Fruit fly (Drosophila melanogaster) whole organism, prepupa: Measurements from ENCODE around the gene CG4073.

Source experiments
- Blimp-1 ChIP-seq: fragments of 200-800 bp; sonication (Bioruptor generic); optimal IDR thresholded peaks from 3 replicates; lab custom pipeline; 2017; ENCODE audit warnings: missing biosample characterization, missing genetic modification characterization, mild to moderate bottlenecking, moderate library complexity, missing genetic modification reagents
- CG11294 ChIP-seq: fragments of 200-800 bp; sonication (Bioruptor generic); IDR thresholded peaks from 2 replicates; pipeline ENCODE4 v1.3.6; 2022; ENCODE audit warnings: missing biosample characterization, missing genetic modification characterization
- CG15336 ChIP-seq: fragments of 200-800 bp; sonication (Bioruptor generic); IDR thresholded peaks from 2 replicates; pipeline ENCODE4 v1.3.6; 2022; ENCODE audit warnings: missing biosample characterization, missing genetic modification characterization
- CG16779 ChIP-seq: fragments of 200-800 bp; sonication (Bioruptor generic); optimal IDR thresholded peaks from 3 replicates; lab custom pipeline; 2017; ENCODE audit warnings: missing biosample characterization, mild to moderate bottlenecking, missing genetic modification characterization
- CG3032 ChIP-seq: fragments of 200-800 bp; optimal IDR thresholded peaks from 2 replicates; lab custom pipeline; 2019; ENCODE audit warnings: missing biosample characterization, mild to moderate bottlenecking, missing genetic modification characterization, moderate library complexity
- CG32006 ChIP-seq: fragments of 200-800 bp; sonication (Bioruptor generic); optimal IDR thresholded peaks from 3 replicates; lab custom pipeline; 2017; ENCODE audit warnings: missing biosample characterization, mild to moderate bottlenecking, missing genetic modification characterization
- CG34406 ChIP-seq: fragments of 200-800 bp; sonication (Bioruptor generic); optimal IDR thresholded peaks from 3 replicates; lab custom pipeline; 2016; ENCODE audit warnings: missing biosample characterization, missing genetic modification characterization
- CG3919 ChIP-seq: fragments of 200-800 bp; sonication (Bioruptor generic); optimal IDR thresholded peaks from 3 replicates; lab custom pipeline; 2016; ENCODE audit warnings: missing biosample characterization, missing genetic modification characterization
- CG6163 ChIP-seq: fragments of 200-800 bp; sonication (Bioruptor generic); IDR thresholded peaks from 3 replicates; pipeline ENCODE4 v1.3.6; 2022; ENCODE audit warnings: missing biosample characterization, missing genetic modification characterization
- CG6276 ChIP-seq: fragments of 200-800 bp; sonication (Bioruptor generic); optimal IDR thresholded peaks from 2 replicates; lab custom pipeline; 2017; ENCODE audit warnings: missing biosample characterization, mild to moderate bottlenecking, missing genetic modification characterization
- CG6792 ChIP-seq: fragments of 200-800 bp; sonication (Bioruptor generic); optimal IDR thresholded peaks from 3 replicates; lab custom pipeline; 2016; ENCODE audit warnings: missing biosample characterization, missing genetic modification characterization
- CG6808 ChIP-seq: fragments of 200-800 bp; sonication (Bioruptor generic); optimal IDR thresholded peaks from 3 replicates; lab custom pipeline; 2017; ENCODE audit warnings: missing biosample characterization, missing genetic modification characterization, mild to moderate bottlenecking, moderate library complexity, missing genetic modification reagents
- CG8119 ChIP-seq: fragments of 200-800 bp; sonication (Bioruptor generic); IDR thresholded peaks from 3 replicates; pipeline ENCODE4 v1.3.6; 2022; ENCODE audit warnings: missing biosample characterization, missing genetic modification characterization
- CG9139 ChIP-seq: fragments of 200-800 bp; sonication (Bioruptor generic); optimal IDR thresholded peaks from 3 replicates; lab custom pipeline; 2017; ENCODE audit warnings: missing biosample characterization, mild to moderate bottlenecking, missing genetic modification characterization
- Eip75B ChIP-seq: fragments of 200-800 bp; sonication (Bioruptor generic); optimal IDR thresholded peaks from 3 replicates; lab custom pipeline; 2016; ENCODE audit warnings: missing biosample characterization, missing genetic modification characterization
- Eip78C ChIP-seq: fragments of 200-800 bp; sonication (Bioruptor generic); peaks from one replicate; lab custom pipeline; 2016; ENCODE audit warnings: missing biosample characterization, missing genetic modification characterization
- Ets96B ChIP-seq: fragments of 200-800 bp; optimal IDR thresholded peaks from 2 replicates; lab custom pipeline; 2019; ENCODE audit warnings: missing biosample characterization, mild to moderate bottlenecking, missing genetic modification characterization, moderate library complexity
- Hr39 ChIP-seq: fragments of 200-800 bp; sonication (Bioruptor generic); optimal IDR thresholded peaks from 2 replicates; lab custom pipeline; 2016; ENCODE audit warnings: missing biosample characterization, missing genetic modification characterization
- Hr4 ChIP-seq: fragments of 200-800 bp; sonication (Bioruptor generic); optimal IDR thresholded peaks from 3 replicates; lab custom pipeline; 2016; ENCODE audit warnings: missing biosample characterization, missing genetic modification characterization
- Lpt ChIP-seq: fragments of 200-800 bp; sonication (Bioruptor generic); optimal IDR thresholded peaks from 3 replicates; lab custom pipeline; 2016; ENCODE audit warnings: missing biosample characterization, missing genetic modification characterization
- Met ChIP-seq: fragments of 200-800 bp; sonication (Bioruptor generic); optimal IDR thresholded peaks from 3 replicates; lab custom pipeline; 2016; ENCODE audit warnings: missing biosample characterization, missing genetic modification characterization
- OdsH ChIP-seq: fragments of 200-800 bp; sonication (Bioruptor generic); optimal IDR thresholded peaks from 3 replicates; lab custom pipeline; 2016; ENCODE audit warnings: missing biosample characterization, missing genetic modification characterization
- Smox ChIP-seq: fragments of 200-800 bp; sonication (Bioruptor generic); optimal IDR thresholded peaks from 3 replicates; lab custom pipeline; 2016; ENCODE audit warnings: missing biosample characterization, missing genetic modification characterization
- Sox15 ChIP-seq: fragments of 200-800 bp; sonication (Bioruptor generic); optimal IDR thresholded peaks from 3 replicates; lab custom pipeline; 2016; ENCODE audit warnings: missing biosample characterization, missing genetic modification characterization
- dsx ChIP-seq: fragments of 200-800 bp; optimal IDR thresholded peaks from 3 replicates; lab custom pipeline; 2019; ENCODE audit warnings: missing biosample characterization, mild to moderate bottlenecking, missing genetic modification characterization, moderate library complexity; ENCODE audit not compliant: poor library complexity, severe bottlenecking
- eg ChIP-seq: fragments of 200-800 bp; sonication (Bioruptor generic); IDR thresholded peaks from 3 replicates; pipeline ENCODE4 v1.3.6; 2022; ENCODE audit warnings: missing biosample characterization, missing genetic modification characterization
- esn ChIP-seq: fragments of 200-800 bp; sonication (Bioruptor generic); optimal IDR thresholded peaks from 2 replicates; lab custom pipeline; 2016; ENCODE audit warnings: missing biosample characterization, mild to moderate bottlenecking, missing genetic modification characterization, moderate library complexity
- fd59A ChIP-seq: fragments of 200-800 bp; sonication (Bioruptor generic); optimal IDR thresholded peaks from 2 replicates; lab custom pipeline; 2017; ENCODE audit warnings: missing biosample characterization, mild to moderate bottlenecking, missing genetic modification characterization, missing genetic modification reagents
- net ChIP-seq: fragments of 200-800 bp; sonication (Bioruptor generic); optimal IDR thresholded peaks from 3 replicates; lab custom pipeline; 2016; ENCODE audit warnings: missing biosample characterization, missing genetic modification characterization
- salr ChIP-seq, 2 experiments: fragments of 200-800 bp; sonication (Bioruptor generic); optimal IDR thresholded peaks; 3 replicates each; lab custom pipeline; 2016 to 2018; ENCODE audit warnings: missing biosample characterization in 2 of 2, missing genetic modification characterization in 2 of 2, mild to moderate bottlenecking in 1 of 2
- ss ChIP-seq, 2 experiments: fragments of 200-800 bp; sonication (Bioruptor generic); optimal IDR thresholded peaks; 2 replicates in 1 of 2; 3 replicates in 1 of 2; lab custom pipeline; 2017 to 2018; ENCODE audit warnings: mild to moderate bottlenecking in 2 of 2, missing biosample characterization in 2 of 2, missing genetic modification characterization in 2 of 2, moderate library complexity in 1 of 2
- topi ChIP-seq: fragments of 200-800 bp; sonication (Bioruptor generic); optimal IDR thresholded peaks from 3 replicates; lab custom pipeline; 2016; ENCODE audit warnings: missing biosample characterization, missing genetic modification characterization
- vri ChIP-seq: fragments of 200-800 bp; sonication (Bioruptor generic); optimal IDR thresholded peaks from 3 replicates; lab custom pipeline; 2016; ENCODE audit warnings: missing biosample characterization, mild to moderate bottlenecking, missing genetic modification characterization

The CG4073 gene

DNA sequence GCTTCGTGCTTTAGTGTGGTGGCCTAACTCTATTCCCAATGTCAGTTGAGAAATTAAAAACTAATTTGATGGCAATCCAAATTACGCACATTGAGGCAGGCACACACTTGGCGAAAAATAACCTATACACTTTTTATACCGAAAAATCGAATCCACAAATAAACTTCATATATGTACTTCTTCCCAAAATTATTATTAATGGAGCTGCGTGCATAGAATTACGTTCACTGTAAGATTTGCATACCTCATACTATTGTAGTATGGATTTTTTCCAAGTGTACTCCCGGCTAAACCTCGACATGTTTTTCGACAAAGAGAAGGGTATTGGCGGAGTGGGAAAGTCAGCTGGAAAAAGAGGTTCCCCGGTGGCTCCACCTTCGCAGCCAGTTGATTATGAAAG, 30.3 kb upstream of the CG4073 start (continued):
- peak; percentile 83 for TF ChIP-seq Hr4
- TF ChIP-seq CG6808, result no peak
- no peak for TF ChIP-seq CG3032
- peak; percentile 39 for TF ChIP-seq CG34406 (GFP tag; lab: Kevin White, UChicago)
- peak; percentile 33 for TF ChIP-seq net (GFP tag; lab: Kevin White, UChicago)
- TF ChIP-seq ss (GFP tag; optimal IDR thresholded peaks at IDR 0.05; lab: Kevin White, UChicago), result no peak
- TF ChIP-seq CG3919 (GFP tag; lab: Kevin White, UChicago), result no peak
- TF ChIP-seq Ets96B, result no peak
- peak; percentile 31 for TF ChIP-seq Eip75B
- peak; percentile 26 for TF ChIP-seq CG6792

DNA sequence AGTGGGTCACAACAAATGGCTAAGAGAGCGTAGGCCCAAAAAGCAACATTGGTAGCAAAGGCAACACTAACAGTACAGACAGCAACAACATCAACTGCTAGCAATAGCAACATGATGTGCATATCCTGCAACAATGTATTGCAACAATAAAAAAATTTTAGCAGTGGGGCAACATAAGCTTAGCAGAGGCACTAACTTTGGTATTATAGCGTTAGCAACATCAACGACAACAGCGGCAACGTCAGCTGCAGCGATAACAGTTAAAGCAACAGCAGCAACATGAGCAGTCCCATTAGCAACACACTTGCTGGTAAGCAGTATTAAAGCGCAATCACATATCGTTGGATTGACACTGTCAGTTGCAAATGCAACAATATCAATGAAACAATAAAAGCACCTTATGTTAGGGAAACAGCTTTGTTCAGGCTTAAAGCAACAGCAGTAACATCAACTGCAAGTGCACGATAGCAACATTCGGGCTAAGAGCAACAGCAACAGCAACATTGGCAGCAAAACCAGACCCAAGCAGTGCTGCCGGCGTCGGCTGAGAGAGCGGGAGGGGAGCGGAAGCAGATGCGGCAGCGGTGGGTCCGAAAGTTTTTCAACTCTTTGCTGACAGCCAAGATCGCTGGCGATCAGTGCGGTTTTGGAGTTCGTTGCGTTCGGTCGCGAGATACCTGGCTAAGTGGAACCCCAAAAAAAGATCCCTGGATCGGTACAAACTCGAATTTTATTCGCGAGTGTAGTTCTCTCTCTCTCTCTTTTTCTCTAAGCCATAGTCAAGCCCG, 28.1 kb upstream of the CG4073 start, which contains the start of gene Skel:
Gene Skel, plus strand, starts transcription at position 637 of the 788 bp plus-strand sequence.
- TF ChIP-seq Lpt (GFP tag; lab: Kevin White, UChicago), result peak; percentile 25
- TF ChIP-seq Sox15, result no peak
- no peak for TF ChIP-seq vri (GFP tag; lab: Kevin White, UChicago)
- no peak for TF ChIP-seq CG15336 (GFP tag; lab: Robert Waterston, UW)
- TF ChIP-seq Eip78C (GFP tag; lab: Kevin White, UChicago), result peak; percentile 50
- peak; percentile 8 for TF ChIP-seq CG16779
- TF ChIP-seq Smox, result no peak
- TF ChIP-seq CG6792, result no peak
- no peak for TF ChIP-seq Hr4
- TF ChIP-seq eg, result peak; percentile 61; the same call in 2 of the 3 replicates
- no peak for TF ChIP-seq fd59A (GFP tag; lab: Kevin White, UChicago)
- peak; percentile 13 for TF ChIP-seq esn
- peak in 1 of 2 experiments; percentile 18 for TF ChIP-seq ss (GFP tag; optimal IDR thresholded peaks at IDR 0.05; lab: Kevin White, UChicago)
- TF ChIP-seq dsx, result peak; percentile 98
- TF ChIP-seq net (GFP tag; lab: Kevin White, UChicago), result no peak

DNA sequence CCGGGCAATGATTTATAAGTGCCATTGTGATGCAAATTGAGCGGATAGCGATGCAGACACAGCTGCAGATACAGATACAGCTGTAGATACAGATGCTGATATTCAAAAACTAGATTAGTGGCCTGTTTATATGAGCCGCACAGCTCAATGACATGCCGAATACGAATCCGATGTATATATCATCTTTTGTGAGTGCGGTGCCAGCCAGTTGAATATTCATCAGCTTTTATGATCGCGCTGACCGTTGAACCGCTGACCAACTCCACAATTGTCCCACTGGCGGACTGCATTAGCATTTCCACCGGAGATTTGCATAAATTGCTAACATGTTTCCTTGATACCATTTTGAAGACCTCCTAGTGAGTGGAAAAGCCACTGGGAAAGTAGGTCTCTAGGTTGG, 27.3 kb upstream of the CG4073 start:
- no peak for TF ChIP-seq CG6163
- no peak for TF ChIP-seq OdsH (GFP tag; lab: Kevin White, UChicago)
- TF ChIP-seq topi (GFP tag; lab: Kevin White, UChicago), result no peak

DNA sequence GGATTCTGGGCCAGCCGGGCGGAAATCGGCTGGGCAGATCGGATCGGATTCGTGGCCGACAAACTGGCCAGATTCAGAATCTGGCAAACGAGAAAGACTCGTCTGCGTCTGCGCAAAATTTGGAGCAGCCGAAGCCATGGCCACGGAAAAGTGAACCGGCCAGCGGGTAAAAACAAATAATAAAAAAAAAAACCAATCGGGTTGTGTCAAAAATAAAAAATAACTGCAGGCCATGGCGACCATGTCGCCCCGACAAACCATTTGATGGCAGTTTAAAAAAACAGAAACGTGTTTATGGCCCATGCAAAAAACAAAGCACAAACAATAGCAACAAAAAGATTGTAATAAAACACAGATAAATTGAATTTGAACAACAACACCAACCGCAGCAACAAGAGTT, 26.4 kb upstream of the CG4073 start:
- TF ChIP-seq Hr39 (GFP tag; lab: Kevin White, UChicago) (no peak), Blimp-1 (GFP tag; lab: Kevin White, UChicago) (no peak), CG15336 (GFP tag; lab: Robert Waterston, UW) (peak; percentile 51), eg (peak; percentile 63; the same call in 1 of the 3 replicates), CG8119 (GFP tag; lab: Robert Waterston, UW) (peak; percentile 43; the same call in 1 of the 3 replicates)

DNA sequence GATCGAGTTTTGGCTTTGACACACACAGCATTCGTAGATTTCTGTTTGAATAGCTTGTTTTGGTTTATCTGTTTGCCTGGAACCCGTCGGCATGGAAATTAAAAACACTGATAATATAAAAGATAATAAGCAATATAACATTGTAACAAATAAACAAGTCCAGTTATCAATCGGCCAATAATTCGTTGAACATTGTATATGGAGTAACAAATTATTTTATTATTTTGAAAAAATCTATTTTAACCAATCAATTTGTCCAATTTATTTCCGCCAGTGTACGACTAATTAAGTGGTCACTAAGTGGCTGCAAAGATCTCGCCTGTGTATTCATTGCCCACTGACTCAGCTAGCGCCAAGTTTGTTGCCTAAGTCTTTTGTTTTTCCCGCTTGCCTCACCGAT, 25.8 kb upstream of the CG4073 start:
- no peak for TF ChIP-seq Smox
- TF ChIP-seq CG11294 (GFP tag; lab: Robert Waterston, UW), result peak; percentile 36; the same call in 1 of the 2 replicates
- no peak for TF ChIP-seq CG9139
- peak; percentile 40 for TF ChIP-seq CG32006 (GFP tag; lab: Kevin White, UChicago)
- peak; percentile 50; the same call in 1 of the 3 replicates for TF ChIP-seq CG8119 (GFP tag; lab: Robert Waterston, UW)
- TF ChIP-seq Eip75B, result no peak
- TF ChIP-seq Ets96B, result no peak
- TF ChIP-seq CG6276 (GFP tag; lab: Kevin White, UChicago), result peak; percentile 40
- peak; percentile 45; the same call in 1 of the 3 replicates for TF ChIP-seq CG6163
- TF ChIP-seq salr (GFP tag; optimal IDR thresholded peaks at IDR 0.05; lab: Kevin White, UChicago), result no peak
- TF ChIP-seq eg, result peak; percentile 71; the same call in 2 of the 3 replicates
- no peak for TF ChIP-seq Met (GFP tag; lab: Kevin White, UChicago)
- no peak for TF ChIP-seq esn
- TF ChIP-seq Hr4, result peak; percentile 40
- TF ChIP-seq CG15336 (GFP tag; lab: Robert Waterston, UW), result peak; percentile 60
- TF ChIP-seq, all 60 proteins: peak for 8
